Fruit fly (Drosophila melanogaster) whole organism, adult: ENCODE measurements around the gene CG12093.

Experiments
- CG11617 ChIP-seq: fragments of 200-800 bp; sonication (Bioruptor generic); optimal IDR thresholded peaks from 2 replicates; lab custom pipeline; 2017; ENCODE audit warnings: mild to moderate bottlenecking, missing biosample characterization, missing genetic modification reagents, missing genetic modification characterization
- CG12768 ChIP-seq: fragments of 200-800 bp; sonication (Bioruptor generic); optimal IDR thresholded peaks from 2 replicates; lab custom pipeline; 2017; ENCODE audit warnings: missing biosample characterization, missing genetic modification characterization, mild to moderate bottlenecking, moderate library complexity, missing genetic modification reagents
- CG14711 ChIP-seq: fragments of 200-800 bp; sonication (Bioruptor generic); optimal IDR thresholded peaks from 2 replicates; lab custom pipeline; 2018; ENCODE audit warnings: missing biosample characterization, mild to moderate bottlenecking, missing genetic modification characterization, moderate library complexity
- CG1620 ChIP-seq: fragments of 200-800 bp; sonication (Bioruptor generic); optimal IDR thresholded peaks from 2 replicates; lab custom pipeline; 2016; ENCODE audit warnings: missing biosample characterization, missing genetic modification characterization
- CG33017 ChIP-seq: fragments of 200-800 bp; sonication (Bioruptor generic); optimal IDR thresholded peaks from 2 replicates; lab custom pipeline; 2018; ENCODE audit warnings: missing biosample characterization, mild to moderate bottlenecking, missing genetic modification characterization, moderate library complexity
- CG5204 ChIP-seq: fragments of 200-800 bp; sonication (Bioruptor generic); optimal IDR thresholded peaks from 2 replicates; lab custom pipeline; 2016; ENCODE audit warnings: missing biosample characterization, missing genetic modification characterization
- CG7045 ChIP-seq: fragments of 200-800 bp; sonication (Bioruptor generic); optimal IDR thresholded peaks from 2 replicates; lab custom pipeline; 2017; ENCODE audit warnings: missing biosample characterization, mild to moderate bottlenecking, missing genetic modification characterization
- CG7101 ChIP-seq: fragments of 200-800 bp; sonication (Bioruptor generic); optimal IDR thresholded peaks from 2 replicates; lab custom pipeline; 2018; ENCODE audit warnings: missing biosample characterization, mild to moderate bottlenecking, missing genetic modification characterization, moderate library complexity
- Clk ChIP-seq: fragments of 200-800 bp; sonication (Bioruptor generic); optimal IDR thresholded peaks from 2 replicates; lab custom pipeline; 2017; ENCODE audit warnings: missing biosample characterization, missing genetic modification characterization
- Crg-1 ChIP-seq: fragments of 200-800 bp; sonication (Bioruptor generic); optimal IDR thresholded peaks from 2 replicates; lab custom pipeline; 2016; ENCODE audit warnings: missing biosample characterization, missing genetic modification characterization
- Hr96 ChIP-seq: fragments of 200-800 bp; sonication (Bioruptor generic); optimal IDR thresholded peaks from 2 replicates; lab custom pipeline; 2016; ENCODE audit warnings: missing biosample characterization, missing genetic modification characterization
- Mnt ChIP-seq: fragments of 200-800 bp; sonication (Bioruptor generic); optimal IDR thresholded peaks from 2 replicates; lab custom pipeline; 2016; ENCODE audit warnings: missing biosample characterization, mild to moderate bottlenecking, missing genetic modification characterization
- bab1 ChIP-seq: fragments of 200-800 bp; sonication (Bioruptor generic); optimal IDR thresholded peaks from 3 replicates; lab custom pipeline; 2019; ENCODE audit warnings: missing biosample characterization, mild to moderate bottlenecking, missing genetic modification characterization, moderate library complexity
- cic ChIP-seq: fragments of 200-800 bp; sonication (Bioruptor generic); optimal IDR thresholded peaks from 2 replicates; lab custom pipeline; 2017; ENCODE audit warnings: missing biosample characterization, mild to moderate bottlenecking, missing genetic modification characterization, moderate library complexity
- cnc ChIP-seq, 2 experiments: fragments of >200 bp; optimal IDR thresholded peaks; 2 replicates each; lab custom pipeline; 2017
- kay ChIP-seq: fragments of 200-800 bp; sonication (Bioruptor generic); peaks from one replicate; lab custom pipeline; 2016; ENCODE audit warnings: missing biosample characterization, missing genetic modification characterization, borderline replicate concordance
- ovo ChIP-seq: fragments of 200-800 bp; sonication (Bioruptor generic); optimal IDR thresholded peaks from 2 replicates; lab custom pipeline; 2016; ENCODE audit warnings: missing biosample characterization, missing genetic modification characterization
- pad ChIP-seq: fragments of 200-800 bp; sonication (Bioruptor generic); optimal IDR thresholded peaks from 3 replicates; lab custom pipeline; 2017; ENCODE audit warnings: missing biosample characterization, missing genetic modification characterization, mild to moderate bottlenecking, moderate library complexity, missing genetic modification reagents
- tj ChIP-seq: fragments of 200-800 bp; sonication (Bioruptor generic); optimal IDR thresholded peaks from 3 replicates; lab custom pipeline; 2017; ENCODE audit warnings: missing biosample characterization, mild to moderate bottlenecking, missing genetic modification characterization, moderate library complexity
- toe ChIP-seq: fragments of 200-800 bp; sonication (Bioruptor generic); optimal IDR thresholded peaks from 2 replicates; lab custom pipeline; 2016; ENCODE audit warnings: missing biosample characterization, missing genetic modification characterization

The CG12093 gene

DNA sequence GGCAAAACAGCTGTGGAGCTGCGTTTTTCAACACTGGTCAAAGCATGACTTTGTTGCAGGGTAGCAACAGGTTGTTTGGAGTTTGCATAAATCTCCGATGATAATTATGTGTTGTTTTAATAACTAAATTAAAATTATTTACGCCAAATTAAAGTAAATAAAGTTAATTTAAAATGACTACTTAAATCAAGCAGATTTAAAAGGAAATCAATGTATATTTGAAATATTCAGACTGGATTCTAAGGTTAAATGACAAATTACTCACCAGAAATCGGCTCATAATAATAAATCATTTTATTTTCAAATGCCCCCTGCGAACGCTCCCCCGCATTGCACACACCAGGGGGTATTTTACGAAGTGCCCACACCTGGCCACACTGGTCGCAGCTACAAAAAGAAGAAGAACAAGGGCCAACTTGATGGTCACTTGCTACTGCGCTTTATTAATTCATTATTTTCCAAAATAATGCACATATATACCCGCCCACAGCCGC is at the start of gene CG12093, which contains the start of gene Atg2:
CG12093 (minus strand) TSS at position 40 of the 494 bp plus-strand sequence.
Atg2 (plus strand) TSS at position 371 of the 494 bp plus-strand sequence.
- peak; percentile 85 for TF ChIP-seq tj (GFP tag; lab: Kevin White, UChicago)
- peak; percentile 88 for TF ChIP-seq Mnt (GFP tag; lab: Kevin White, UChicago)
- peak; percentile 95 for TF ChIP-seq CG33017 (tag; lab: Kevin White, UChicago)
- peak; percentile 95 for TF ChIP-seq CG1620 (GFP tag; lab: Kevin White, UChicago)
- TF ChIP-seq CG12768 (GFP tag; lab: Kevin White, UChicago) = peak; percentile 94
- peak; percentile 97 for TF ChIP-seq CG7101 (tag; lab: Kevin White, UChicago)
- peak; percentile 72 for TF ChIP-seq cic
- TF ChIP-seq bab1 = peak; percentile 95
- TF ChIP-seq toe (GFP tag; lab: Kevin White, UChicago) = peak; percentile 92
- peak; percentile 92 for TF ChIP-seq Crg-1
- peak; percentile 96 for TF ChIP-seq CG11617 (GFP tag; lab: Kevin White, UChicago)
- peak; percentile 84 for TF ChIP-seq Hr96 (GFP tag; lab: Kevin White, UChicago)
- TF ChIP-seq pad (GFP tag; lab: Kevin White, UChicago) = peak; percentile 82
- TF ChIP-seq CG14711 = peak; percentile 88
- no peak for TF ChIP-seq kay (GFP tag; lab: Kevin White, UChicago)
- TF ChIP-seq ovo (GFP tag; lab: Kevin White, UChicago) = peak; percentile 88
- no peak for TF ChIP-seq cnc (optimal IDR thresholded peaks at IDR 0.05; lab: Kevin White, UChicago)
- peak; percentile 95 for TF ChIP-seq CG7045 (GFP tag; lab: Kevin White, UChicago)
- TF ChIP-seq CG5204 = no peak
- TF ChIP-seq Clk = peak; percentile 89

DNA sequence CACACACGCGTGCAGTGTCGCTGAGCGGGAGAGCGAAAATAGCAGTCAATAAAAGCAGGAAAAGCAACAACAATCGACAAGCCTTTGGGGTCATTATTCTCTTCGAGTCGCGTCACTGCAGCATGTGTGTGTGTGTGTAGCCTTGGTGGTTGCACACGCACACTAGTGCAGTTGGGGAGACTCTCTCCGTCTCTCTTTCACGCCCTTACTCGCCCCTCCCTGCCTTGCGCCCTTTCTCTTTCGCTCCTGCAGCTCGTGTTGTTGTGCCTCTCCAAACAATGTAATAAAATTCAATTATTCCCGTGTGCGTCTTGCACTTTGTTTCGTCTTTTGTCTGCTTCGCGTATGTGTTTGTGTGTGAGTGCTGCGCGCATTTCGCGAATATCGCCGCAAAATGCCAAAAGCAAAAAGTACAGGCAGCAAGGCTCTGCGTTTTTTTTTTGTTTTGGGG is 49.7 kb upstream of the CG12093 start:
- TF ChIP-seq CG14711 (no peak), CG1620 (GFP tag; lab: Kevin White, UChicago) (no peak), CG7101 (tag; lab: Kevin White, UChicago) (no peak), Hr96 (GFP tag; lab: Kevin White, UChicago) (no peak), tj (GFP tag; lab: Kevin White, UChicago) (no peak), Mnt (GFP tag; lab: Kevin White, UChicago) (no peak), cnc (optimal IDR thresholded peaks at IDR 0.05; lab: Kevin White, UChicago) (no peak)

DNA sequence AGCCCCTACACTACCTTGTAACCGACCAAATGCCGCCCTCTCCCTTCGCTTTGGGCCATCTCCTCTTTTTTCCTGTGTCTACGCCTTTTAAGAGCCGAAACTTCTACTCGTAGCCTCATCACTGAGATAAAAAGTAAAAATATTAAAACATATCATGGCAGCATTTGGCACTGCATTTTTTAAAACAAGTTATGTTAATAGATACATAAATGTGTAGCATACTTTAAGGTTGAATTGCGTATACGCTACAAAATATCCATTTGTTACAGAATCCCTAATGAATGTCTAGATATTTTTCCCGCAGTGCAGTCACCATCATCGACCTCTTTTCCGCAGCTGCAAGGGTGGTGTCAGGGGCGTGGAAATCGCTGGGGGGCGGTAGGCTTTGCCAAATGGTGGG is 49.1 kb upstream of the CG12093 start:
- TF ChIP-seq CG5204 (peak; percentile 26), CG14711 (peak; percentile 12), tj (GFP tag; lab: Kevin White, UChicago) (no peak), kay (GFP tag; lab: Kevin White, UChicago) (peak; percentile 78)

DNA sequence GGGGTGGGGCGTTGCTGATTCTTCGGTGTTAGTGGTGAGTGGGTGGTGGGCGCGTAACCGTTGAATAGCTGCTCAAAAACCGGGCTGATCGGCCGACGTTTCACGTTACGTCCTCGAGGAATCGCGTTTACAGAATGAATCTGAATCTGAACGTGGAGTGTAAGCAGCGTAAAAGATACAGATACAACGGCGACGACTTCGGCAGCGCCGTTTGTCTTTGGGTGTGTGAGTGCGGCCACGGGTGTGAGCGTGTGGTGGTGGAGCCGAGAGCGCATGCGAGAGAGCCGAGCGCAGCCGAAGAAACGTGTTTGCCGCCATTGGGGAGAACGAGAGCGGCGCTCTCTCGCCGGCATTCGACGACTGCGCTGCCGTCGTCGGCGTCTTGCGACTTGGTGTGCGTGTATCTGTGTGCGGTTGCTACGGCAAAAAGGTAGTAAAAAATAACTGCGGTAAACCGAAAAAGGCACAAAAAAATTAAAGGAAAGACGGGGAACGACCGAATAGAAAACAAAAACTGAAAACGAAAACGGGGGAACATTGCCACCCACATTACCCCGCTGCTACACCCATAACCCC is 47.2 kb upstream of the CG12093 start:
- TF ChIP-seq CG11617 (GFP tag; lab: Kevin White, UChicago) (peak; percentile 25), CG7045 (GFP tag; lab: Kevin White, UChicago) (peak; percentile 49), kay (GFP tag; lab: Kevin White, UChicago) (no peak), CG14711 (no peak), Crg-1 (no peak), CG33017 (tag; lab: Kevin White, UChicago) (peak; percentile 42), bab1 (no peak), CG7101 (tag; lab: Kevin White, UChicago) (peak; percentile 12), CG5204 (no peak), tj (GFP tag; lab: Kevin White, UChicago) (peak; percentile 51), ovo (GFP tag; lab: Kevin White, UChicago) (no peak), CG1620 (GFP tag; lab: Kevin White, UChicago) (no peak), Hr96 (GFP tag; lab: Kevin White, UChicago) (peak; percentile 30), cic (peak; percentile 98), toe (GFP tag; lab: Kevin White, UChicago) (no peak), Clk (no peak), cnc (optimal IDR thresholded peaks at IDR 0.05; lab: Kevin White, UChicago) (no peak), Mnt (GFP tag; lab: Kevin White, UChicago) (peak; percentile 71), CG12768 (GFP tag; lab: Kevin White, UChicago) (no peak), pad (GFP tag; lab: Kevin White, UChicago) (peak; percentile 13)

DNA sequence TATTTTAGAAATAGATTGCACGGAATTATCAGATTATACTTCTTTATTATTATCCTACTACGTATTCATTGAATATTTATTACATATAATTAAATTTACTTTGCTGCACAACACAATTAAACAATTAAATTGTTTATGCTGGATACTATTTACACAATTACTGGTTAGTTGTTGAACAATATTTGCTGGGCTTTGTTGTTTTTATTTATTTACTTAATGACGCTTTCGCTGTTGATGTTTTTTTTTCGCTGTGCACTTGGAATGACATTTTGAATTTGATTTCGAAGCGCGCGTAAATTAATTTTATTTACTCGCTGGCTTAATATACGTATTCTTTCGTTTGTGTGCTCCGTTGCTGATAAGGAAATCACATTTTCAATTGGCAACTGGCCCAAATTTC is 46.5 kb upstream of the CG12093 start:
- TF ChIP-seq bab1 (no peak), kay (GFP tag; lab: Kevin White, UChicago) (peak; percentile 72)

dm6 chr3L:2819687-2820086 is 45.9 kb upstream of the CG12093 start:
- TF ChIP-seq CG1620 (GFP tag; lab: Kevin White, UChicago) (no peak), CG7045 (GFP tag; lab: Kevin White, UChicago) (no peak), CG7101 (tag; lab: Kevin White, UChicago) (no peak), CG5204 (no peak), cic (no peak), Mnt (GFP tag; lab: Kevin White, UChicago) (no peak), CG11617 (GFP tag; lab: Kevin White, UChicago) (no peak), CG14711 (no peak), CG33017 (tag; lab: Kevin White, UChicago) (no peak), Hr96 (GFP tag; lab: Kevin White, UChicago) (no peak), Crg-1 (no peak), ovo (GFP tag; lab: Kevin White, UChicago) (no peak), Clk (no peak), toe (GFP tag; lab: Kevin White, UChicago) (no peak), kay (GFP tag; lab: Kevin White, UChicago) (no peak), CG12768 (GFP tag; lab: Kevin White, UChicago) (no peak), tj (GFP tag; lab: Kevin White, UChicago) (no peak), cnc (optimal IDR thresholded peaks at IDR 0.05; lab: Kevin White, UChicago) (no peak), bab1 (no peak)
